Worm (Caenorhabditis elegans) whole organism, L1 larva: Measurements from ENCODE around the gene F46F2.5.

Source experiments
- C34B4.2 ChIP-seq: sonication (generic microtip); optimal IDR thresholded peaks from 2 replicates; lab custom pipeline; 2017; ENCODE audit warnings: mild to moderate bottlenecking, missing genetic modification characterization, missing compliant biosample characterization
- F16B12.6 ChIP-seq: fragments of 150-350 bp; optimal IDR thresholded peaks from 2 replicates; lab custom pipeline; 2014; ENCODE audit warnings: missing biosample characterization, missing genetic modification characterization
- Y116A8C.19 ChIP-seq: sonication (generic microtip); optimal IDR thresholded peaks from 2 replicates; lab custom pipeline; 2016; ENCODE audit warnings: missing compliant biosample characterization, missing genetic modification characterization, borderline replicate concordance
- aha-1 ChIP-seq: fragments of 150-350 bp; optimal IDR thresholded peaks from 2 replicates; lab custom pipeline; 2014; ENCODE audit warnings: missing biosample characterization, missing genetic modification characterization
- blmp-1 ChIP-seq: fragments of 150-350 bp; optimal IDR thresholded peaks from 2 replicates; lab custom pipeline; 2014; ENCODE audit warnings: missing biosample characterization, missing genetic modification characterization
- ceh-8 ChIP-seq: fragments of 200-800 bp; sonication (Bioruptor generic); optimal IDR thresholded peaks from 2 replicates; lab custom pipeline; 2018; ENCODE audit warnings: mild to moderate bottlenecking, missing genetic modification characterization, moderate library complexity, missing compliant biosample characterization
- ceh-82 ChIP-seq, 3 experiments: fragments of 150-350 bp in 1 of 3; sonication (generic microtip) in 2 of 3; optimal IDR thresholded peaks; 2 replicates each; lab custom pipeline; 2014 to 2017; ENCODE audit warnings: missing biosample characterization in 3 of 3, missing genetic modification characterization in 3 of 3
- ceh-88 ChIP-seq: fragments of 200-800 bp; sonication (Bioruptor generic); IDR thresholded peaks from 2 replicates; pipeline ENCODE4 v1.3.6; 2022; ENCODE audit warnings: missing genetic modification characterization, missing compliant biosample characterization
- ceh-90 ChIP-seq: sonication (generic microtip); optimal IDR thresholded peaks from 2 replicates; lab custom pipeline; 2016; ENCODE audit warnings: missing genetic modification characterization, missing compliant biosample characterization
- ces-1 ChIP-seq: fragments of 150-350 bp; optimal IDR thresholded peaks from 2 replicates; lab custom pipeline; 2014; ENCODE audit warnings: missing biosample characterization, missing genetic modification reagents, missing genetic modification characterization
- dsc-1 ChIP-seq: sonication (generic microtip); optimal IDR thresholded peaks from 2 replicates; lab custom pipeline; 2016; ENCODE audit warnings: mild to moderate bottlenecking, missing genetic modification characterization, missing compliant biosample characterization
- efl-1 ChIP-seq, 4 experiments: fragments of 150-350 bp; optimal IDR thresholded peaks in 3 of 4; peaks in 1 of 4; 1 replicate in 1 of 4; 2 replicates in 3 of 4; lab custom pipeline; 2014; ENCODE audit warnings: missing biosample characterization in 2 of 4, missing genetic modification characterization in 2 of 4, missing genetic modification reagents in 2 of 4
- egl-27 ChIP-seq, 2 experiments: fragments of 150-350 bp in 1 of 2; sonication (generic microtip); optimal IDR thresholded peaks; 3 replicates each; lab custom pipeline; 2017 to 2018; ENCODE audit warnings: missing biosample characterization in 2 of 2, missing genetic modification characterization in 2 of 2, missing genetic modification reagents in 2 of 2
- elt-3 ChIP-seq, 6 experiments: fragments of 150-350 bp in 1 of 6; sonication (generic microtip); optimal IDR thresholded peaks; 2 replicates each; lab custom pipeline; 2017 to 2018; ENCODE audit warnings: missing biosample characterization in 6 of 6, missing genetic modification characterization in 6 of 6, inconsistent platforms in 1 of 6
- ets-5 ChIP-seq: fragments of 200-800 bp; sonication (Bioruptor generic); IDR thresholded peaks from 2 replicates; pipeline ENCODE4 v1.3.6; 2022; ENCODE audit warnings: missing genetic modification characterization, missing compliant biosample characterization
- fkh-4 ChIP-seq: sonication (generic microtip); optimal IDR thresholded peaks from 2 replicates; lab custom pipeline; 2016; ENCODE audit warnings: missing compliant biosample characterization, missing genetic modification characterization, borderline replicate concordance
- hlh-17 ChIP-seq: fragments of 200-800 bp; sonication (Bioruptor generic); optimal IDR thresholded peaks from 2 replicates; lab custom pipeline; 2018; ENCODE audit warnings: missing genetic modification characterization, mild to moderate bottlenecking, missing compliant biosample characterization, moderate library complexity, borderline replicate concordance
- irx-1 ChIP-seq: sonication (generic microtip); optimal IDR thresholded peaks from 2 replicates; lab custom pipeline; 2016; ENCODE audit warnings: missing genetic modification characterization, missing compliant biosample characterization
- isw-1 ChIP-seq: fragments of 200-800 bp; sonication (Bioruptor generic); IDR thresholded peaks from 2 replicates; pipeline ENCODE4 v1.3.6; 2022; ENCODE audit warnings: missing genetic modification characterization, missing compliant biosample characterization
- jun-1 ChIP-seq: fragments of 150-350 bp; optimal IDR thresholded peaks from 2 replicates; lab custom pipeline; 2014; ENCODE audit warnings: missing biosample characterization, missing genetic modification reagents, missing genetic modification characterization
- lin-35 ChIP-seq, 2 experiments: fragments of 150-350 bp; optimal IDR thresholded peaks; 2 replicates each; lab custom pipeline; 2014; ENCODE audit warnings: missing biosample characterization in 2 of 2, missing genetic modification characterization in 2 of 2, missing genetic modification reagents in 2 of 2
- lin-39 ChIP-seq: fragments of 150-350 bp; optimal IDR thresholded peaks from 2 replicates; lab custom pipeline; 2014; ENCODE audit warnings: missing biosample characterization, missing genetic modification reagents, missing genetic modification characterization
- mef-2 ChIP-seq: fragments of 150-350 bp; optimal IDR thresholded peaks from 2 replicates; lab custom pipeline; 2014; ENCODE audit warnings: missing biosample characterization, missing genetic modification characterization
- nhr-11 ChIP-seq: fragments of 150-350 bp; optimal IDR thresholded peaks from 2 replicates; lab custom pipeline; 2014; ENCODE audit warnings: missing biosample characterization, missing genetic modification characterization
- nhr-237 ChIP-seq: fragments of 150-350 bp; optimal IDR thresholded peaks from 2 replicates; lab custom pipeline; 2014; ENCODE audit warnings: missing biosample characterization, missing genetic modification characterization
- nhr-76 ChIP-seq: sonication (generic microtip); optimal IDR thresholded peaks from 2 replicates; lab custom pipeline; 2017; ENCODE audit warnings: missing biosample characterization, missing genetic modification characterization
- nhr-77 ChIP-seq: fragments of 150-350 bp; optimal IDR thresholded peaks from 2 replicates; lab custom pipeline; 2014; ENCODE audit warnings: missing biosample characterization, missing genetic modification characterization
- nhr-85 ChIP-seq: sonication (generic microtip); peaks from one replicate; lab custom pipeline; 2016; ENCODE audit warnings: missing genetic modification characterization, inconsistent platforms, missing compliant biosample characterization
- nhr-90 ChIP-seq: sonication (generic microtip); optimal IDR thresholded peaks from 2 replicates; lab custom pipeline; 2016; ENCODE audit warnings: mild to moderate bottlenecking, missing genetic modification characterization, missing compliant biosample characterization; ENCODE audit not compliant: poor library complexity
- rnt-1 ChIP-seq: sonication (generic microtip); optimal IDR thresholded peaks from 2 replicates; lab custom pipeline; 2016; ENCODE audit warnings: mild to moderate bottlenecking, missing genetic modification characterization, moderate library complexity, missing compliant biosample characterization
- sup-37 ChIP-seq: fragments of 200-800 bp; sonication (Bioruptor generic); optimal IDR thresholded peaks from 2 replicates; lab custom pipeline; 2018; ENCODE audit warnings: mild to moderate bottlenecking, missing genetic modification characterization, missing compliant biosample characterization
- tbx-2 ChIP-seq: sonication (generic microtip); optimal IDR thresholded peaks from 2 replicates; lab custom pipeline; 2016; ENCODE audit warnings: missing genetic modification characterization, missing compliant biosample characterization
- zip-4 ChIP-seq: fragments of 200-800 bp; sonication (Bioruptor generic); optimal IDR thresholded peaks from 2 replicates; lab custom pipeline; 2018; ENCODE audit warnings: mild to moderate bottlenecking, missing genetic modification characterization, moderate library complexity, missing compliant biosample characterization
- ztf-4 ChIP-seq: fragments of 150-350 bp; optimal IDR thresholded peaks from 2 replicates; lab custom pipeline; 2014; ENCODE audit warnings: missing biosample characterization, missing genetic modification characterization

F46F2.5 gene

DNA sequence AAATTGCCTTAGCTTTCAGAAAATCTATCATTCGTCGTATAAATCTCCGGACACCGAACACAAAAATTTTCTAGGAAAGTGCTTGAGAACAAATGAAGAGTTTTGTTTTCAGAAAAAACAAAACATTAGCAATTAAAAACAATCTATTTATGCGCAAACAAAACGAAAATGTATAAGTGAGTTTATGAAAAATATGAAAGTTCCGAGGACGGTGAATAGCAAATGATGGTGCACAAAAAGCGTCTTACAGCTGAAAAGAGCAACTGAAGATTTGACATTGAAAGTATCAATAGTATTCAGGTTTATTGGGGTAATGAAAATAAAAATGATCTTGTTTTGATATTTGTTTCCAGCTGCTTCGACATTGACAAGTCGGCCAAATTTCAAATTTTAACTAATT is 37.5 kb downstream of the F46F2.5 start:
- no peak for TF ChIP-seq ceh-8
- TF ChIP-seq ceh-82 (tag; optimal IDR thresholded peaks at IDR 0.05; lab: Kevin White, UChicago): no peak
- TF ChIP-seq zip-4 (GFP tag; lab: Kevin White, UChicago): no peak

DNA sequence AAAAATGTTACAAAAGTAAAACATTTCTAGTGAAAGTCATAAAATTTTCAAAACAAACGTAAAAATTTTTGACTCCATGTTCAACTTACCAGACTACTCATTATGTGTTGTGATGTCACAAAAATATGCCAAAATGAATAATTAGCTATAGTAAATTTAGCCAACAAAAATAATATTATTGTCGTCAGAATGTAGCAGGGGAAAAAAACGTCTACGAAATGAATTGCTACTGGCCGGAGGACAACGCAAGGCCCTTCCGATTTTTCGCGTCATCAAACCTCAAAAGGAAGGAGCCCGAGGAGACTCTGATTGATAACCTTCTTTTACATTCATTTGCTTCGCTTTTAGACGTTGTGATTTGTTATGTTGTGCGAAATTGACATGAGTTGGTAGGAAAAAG is 40.3 kb downstream of the F46F2.5 start, which contains the start of gene ser-2:
Gene ser-2 (minus strand): TSS at position 101 of the 400 bp plus-strand sequence.
- no peak for TF ChIP-seq efl-1 (optimal IDR thresholded peaks at IDR 0.05; lab: Kevin White, UChicago)
- TF ChIP-seq efl-1 (GFP tag; optimal IDR thresholded peaks at IDR 0.05 in 1 of 2; lab: Kevin White, UChicago): no peak
- no peak for TF ChIP-seq ceh-88 (GFP tag; lab: Robert Waterston, UW)
- TF ChIP-seq nhr-76 (tag; lab: Kevin White, UChicago): no peak
- no peak for TF ChIP-seq ces-1 (GFP tag; lab: Kevin White, UChicago)
- no peak for TF ChIP-seq hlh-17 (GFP tag; lab: Kevin White, UChicago)
- no peak for TF ChIP-seq nhr-11
- no peak for TF ChIP-seq fkh-4 (tag; lab: Kevin White, UChicago)
- TF ChIP-seq dsc-1 (tag; lab: Kevin White, UChicago): no peak
- no peak for TF ChIP-seq C34B4.2 (tag; lab: Kevin White, UChicago)
- no peak for TF ChIP-seq rnt-1 (tag; lab: Kevin White, UChicago)
- no peak for TF ChIP-seq mef-2
- TF ChIP-seq Y116A8C.19: no peak
- TF ChIP-seq elt-3 (tag; optimal IDR thresholded peaks at IDR 0.05; lab: Kevin White, UChicago): no peak
- no peak for TF ChIP-seq ets-5 (GFP tag; lab: Robert Waterston, UW)
- TF ChIP-seq nhr-77 (tag; lab: Kevin White, UChicago): no peak
- no peak for TF ChIP-seq sup-37 (GFP tag; lab: Kevin White, UChicago)
- TF ChIP-seq ceh-8: no peak

DNA sequence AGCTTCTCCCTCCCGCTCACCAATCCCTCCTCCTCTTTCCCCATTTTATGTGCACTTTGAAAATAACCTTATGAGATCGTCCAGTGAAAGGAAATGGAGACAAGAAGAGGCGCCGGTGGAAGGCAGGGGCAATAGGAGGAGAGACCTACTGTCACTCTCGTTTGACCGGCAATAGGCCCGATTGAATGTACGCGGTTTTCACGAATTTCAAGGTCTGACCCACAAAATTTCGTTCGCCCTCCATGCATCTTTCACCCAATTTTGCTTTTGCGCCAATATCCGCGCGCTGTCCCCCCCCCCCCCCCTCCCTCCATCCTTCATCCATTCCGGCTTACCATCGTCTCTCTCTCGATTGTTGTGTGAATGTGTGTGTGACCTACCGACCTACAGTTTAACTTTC is 45.2 kb downstream of the F46F2.5 start:
- TF ChIP-seq irx-1 (tag; lab: Kevin White, UChicago): no peak
- TF ChIP-seq nhr-85: peak; percentile 29
- peak; percentile 84 for TF ChIP-seq blmp-1
- TF ChIP-seq, all 84 proteins: peak for 2

DNA sequence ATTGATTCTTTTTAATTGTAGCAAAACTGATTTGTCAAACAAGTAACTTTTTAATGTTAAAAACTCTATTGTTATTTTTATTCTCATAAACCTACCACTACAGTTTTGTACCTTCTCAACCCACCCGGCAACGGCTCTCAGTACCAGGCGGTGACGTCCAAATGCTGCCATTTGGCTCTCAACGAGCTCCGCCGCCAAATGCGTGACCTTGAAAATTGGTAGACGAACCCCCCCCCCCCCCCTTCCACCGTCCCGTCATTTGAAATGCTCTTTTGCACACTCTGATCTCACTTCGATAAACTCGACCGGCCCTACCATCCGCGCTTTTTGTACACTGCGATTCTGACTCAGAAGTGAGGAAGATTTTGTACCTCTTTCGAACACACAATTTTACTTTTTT is 46.2 kb downstream of the F46F2.5 start:
- TF ChIP-seq tbx-2 (tag; lab: Kevin White, UChicago) (no peak), isw-1 (GFP tag; lab: Robert Waterston, UW) (no peak), jun-1 (tag; lab: Kevin White, UChicago) (no peak), nhr-85 (no peak), nhr-237 (no peak), zip-4 (GFP tag; lab: Kevin White, UChicago) (no peak), ceh-90 (tag; lab: Kevin White, UChicago) (no peak), ceh-88 (GFP tag; lab: Robert Waterston, UW) (no peak), F16B12.6 (no peak), lin-35 (GFP tag; optimal IDR thresholded peaks at IDR 0.05; lab: Kevin White, UChicago) (no peak)

DNA sequence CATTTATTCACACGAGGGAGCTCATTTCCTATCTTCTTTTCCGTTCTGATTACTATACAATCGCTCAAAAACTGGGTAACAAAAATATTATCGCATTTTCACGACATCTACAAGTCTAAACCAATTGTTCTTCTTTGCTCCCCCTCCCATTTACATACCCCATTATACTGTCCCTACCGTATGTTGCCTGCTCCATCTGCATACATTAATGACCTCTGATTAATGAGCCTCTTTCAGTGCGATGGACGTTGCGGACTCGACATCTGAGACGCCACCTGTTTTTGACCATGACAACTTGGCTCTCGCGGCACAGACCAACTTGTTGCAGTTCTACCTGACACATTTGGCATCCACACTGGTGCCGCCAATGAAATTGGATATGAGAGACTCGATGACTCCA is 46.6 kb downstream of the F46F2.5 start, which contains the start of gene nhr-91:
Gene nhr-91 (plus strand): TSS at position 232 of the 400 bp plus-strand sequence.
- TF ChIP-seq ztf-4 (tag; lab: Kevin White, UChicago) (no peak), nhr-90 (tag; lab: Kevin White, UChicago) (no peak), lin-39 (tag; lab: Kevin White, UChicago) (no peak), aha-1 (tag; lab: Kevin White, UChicago) (no peak), egl-27 (tag; optimal IDR thresholded peaks at IDR 0.05; lab: Kevin White, UChicago) (no peak)
- TF ChIP-seq, all 84 proteins: peak for 0
